Worm (Caenorhabditis elegans) whole organism, L4 larva: ENCODE results near the gene acl-6.

Experiments
- D1046.2 ChIP-seq: fragments of 200-800 bp; sonication (Bioruptor generic); IDR thresholded peaks from 2 replicates; pipeline ENCODE4 v1.3.6; 2022; ENCODE audit warnings: missing genetic modification characterization, missing compliant biosample characterization
- F26F4.8 ChIP-seq: fragments of 200-800 bp; sonication (Bioruptor generic); conservative IDR thresholded peaks from 2 replicates; pipeline ENCODE4 v1.3.6; 2022; ENCODE audit warnings: missing genetic modification characterization, missing compliant biosample characterization
- F37D6.2 ChIP-seq: sonication (generic microtip); optimal IDR thresholded peaks from 2 replicates; lab custom pipeline; 2016; ENCODE audit warnings: mild to moderate bottlenecking, missing genetic modification characterization, missing compliant biosample characterization
- R02D3.7 ChIP-seq: fragments of 150-350 bp; sonication (generic microtip); optimal IDR thresholded peaks from 3 replicates; lab custom pipeline; 2014; ENCODE audit warnings: missing biosample characterization, missing genetic modification characterization
- Y105C5A.15 ChIP-seq: fragments of 200-800 bp; sonication (Bioruptor generic); IDR thresholded peaks from 2 replicates; pipeline ENCODE4 v1.3.6; 2022; ENCODE audit warnings: missing genetic modification characterization, missing compliant biosample characterization
- ZK546.5 ChIP-seq, 2 experiments: sonication (generic microtip); optimal IDR thresholded peaks; 2 replicates each; lab custom pipeline; 2017; ENCODE audit warnings: missing biosample characterization in 2 of 2, missing genetic modification characterization in 2 of 2
- aha-1 ChIP-seq: fragments of 150-350 bp; peaks from one replicate; lab custom pipeline; 2014; ENCODE audit warnings: missing biosample characterization, missing genetic modification characterization
- aly-2 ChIP-seq: sonication (generic microtip); optimal IDR thresholded peaks from 2 replicates; lab custom pipeline; 2018; ENCODE audit warnings: missing biosample characterization, missing genetic modification characterization
- ceh-20 ChIP-seq: fragments of 200-800 bp; sonication (Bioruptor generic); IDR thresholded peaks from 2 replicates; pipeline ENCODE4 v1.3.6; 2022; ENCODE audit warnings: missing genetic modification reagents, missing genetic modification characterization, missing compliant biosample characterization
- ceh-32 ChIP-seq: sonication (generic microtip); optimal IDR thresholded peaks from 2 replicates; lab custom pipeline; 2016; ENCODE audit warnings: mild to moderate bottlenecking, missing genetic modification characterization, missing compliant biosample characterization; ENCODE audit not compliant: poor library complexity
- ceh-82 ChIP-seq: sonication (generic microtip); optimal IDR thresholded peaks from 2 replicates; lab custom pipeline; 2017; ENCODE audit warnings: missing biosample characterization, missing genetic modification characterization
- ctbp-1 ChIP-seq: fragments of 200-800 bp; sonication (Bioruptor generic); IDR thresholded peaks from 2 replicates; pipeline ENCODE4 v1.3.6; 2022; ENCODE audit warnings: missing genetic modification reagents, missing genetic modification characterization, missing compliant biosample characterization
- daf-12 ChIP-seq: fragments of 150-350 bp; optimal IDR thresholded peaks from 2 replicates; lab custom pipeline; 2014; ENCODE audit warnings: missing biosample characterization, missing genetic modification reagents, missing genetic modification characterization
- dmd-8 ChIP-seq: fragments of 200-800 bp; sonication (Bioruptor generic); IDR thresholded peaks from 2 replicates; pipeline ENCODE4 v1.3.6; 2022; ENCODE audit warnings: missing genetic modification characterization, missing compliant biosample characterization
- duxl-1 ChIP-seq: sonication (generic microtip); optimal IDR thresholded peaks from 2 replicates; lab custom pipeline; 2016; ENCODE audit warnings: mild to moderate bottlenecking, missing genetic modification characterization, moderate library complexity, missing compliant biosample characterization; ENCODE audit not compliant: poor library complexity
- dve-1 ChIP-seq: sonication (generic microtip); optimal IDR thresholded peaks from 2 replicates; lab custom pipeline; 2017; ENCODE audit warnings: antibody characterized with exemption, mild to moderate bottlenecking, missing genetic modification characterization, missing compliant biosample characterization; ENCODE audit not compliant: insufficient read depth
- fkh-10 ChIP-seq: fragments of 150-350 bp; optimal IDR thresholded peaks from 2 replicates; lab custom pipeline; 2014; ENCODE audit warnings: missing biosample characterization, missing genetic modification reagents, missing genetic modification characterization
- gei-8 ChIP-seq: fragments of 200-800 bp; sonication (Bioruptor generic); optimal IDR thresholded peaks from 2 replicates; lab custom pipeline; 2018; ENCODE audit warnings: mild to moderate bottlenecking, missing genetic modification characterization, missing compliant biosample characterization
- hmg-1.1 ChIP-seq: fragments of 200-800 bp; sonication (Bioruptor generic); IDR thresholded peaks from 2 replicates; pipeline ENCODE4 v1.3.6; 2022; ENCODE audit warnings: missing genetic modification reagents, missing genetic modification characterization, missing compliant biosample characterization
- lim-7 ChIP-seq: fragments of 200-800 bp; sonication (Bioruptor generic); IDR thresholded peaks from 2 replicates; pipeline ENCODE4 v1.3.6; 2022; ENCODE audit warnings: missing genetic modification characterization, missing compliant biosample characterization
- lin-1 ChIP-seq: fragments of 200-800 bp; sonication (Bioruptor generic); IDR thresholded peaks from 2 replicates; pipeline ENCODE4 v1.3.6; 2022; ENCODE audit warnings: missing genetic modification reagents, missing genetic modification characterization, missing compliant biosample characterization
- lin-13 ChIP-seq: fragments of 150-350 bp; optimal IDR thresholded peaks from 2 replicates; lab custom pipeline; 2014; ENCODE audit warnings: missing biosample characterization, missing genetic modification reagents, missing genetic modification characterization
- lin-15B ChIP-seq: fragments of 150-350 bp; sonication (generic microtip); optimal IDR thresholded peaks from 3 replicates; lab custom pipeline; 2014; ENCODE audit warnings: missing biosample characterization, missing genetic modification characterization
- mdl-1 ChIP-seq, 2 experiments: fragments of 150-350 bp in 1 of 2; sonication (generic microtip) in 1 of 2; optimal IDR thresholded peaks; 2 replicates each; lab custom pipeline; 2014 to 2017; ENCODE audit warnings: missing biosample characterization in 2 of 2, missing genetic modification characterization in 2 of 2
- mdt-29 ChIP-seq: fragments of 200-800 bp; sonication (Bioruptor generic); IDR thresholded peaks from 2 replicates; pipeline ENCODE4 v1.3.6; 2022; ENCODE audit warnings: missing genetic modification reagents, missing genetic modification characterization, missing compliant biosample characterization
- mep-1 ChIP-seq: fragments of 150-350 bp; sonication (generic microtip); optimal IDR thresholded peaks from 3 replicates; lab custom pipeline; 2014; ENCODE audit warnings: missing biosample characterization, missing genetic modification characterization
- mxl-2 ChIP-seq: fragments of 200-800 bp; sonication (Bioruptor generic); conservative IDR thresholded peaks from 2 replicates; pipeline ENCODE4 v1.3.6; 2022; ENCODE audit warnings: missing genetic modification reagents, missing genetic modification characterization, missing compliant biosample characterization
- mxl-3 ChIP-seq: fragments of 200-800 bp; sonication (Bioruptor generic); optimal IDR thresholded peaks from 2 replicates; lab custom pipeline; 2018; ENCODE audit warnings: mild to moderate bottlenecking, missing genetic modification characterization, missing compliant biosample characterization
- nhr-10 ChIP-seq: fragments of 150-350 bp; optimal IDR thresholded peaks from 2 replicates; lab custom pipeline; 2014; ENCODE audit warnings: missing biosample characterization, missing genetic modification characterization
- nhr-237 ChIP-seq: sonication (generic microtip); optimal IDR thresholded peaks from 2 replicates; lab custom pipeline; 2017; ENCODE audit warnings: missing biosample characterization, missing genetic modification characterization
- nhr-6 ChIP-seq: fragments of 150-350 bp; optimal IDR thresholded peaks from 2 replicates; lab custom pipeline; 2014; ENCODE audit warnings: missing biosample characterization, missing genetic modification characterization
- nhr-76 ChIP-seq: fragments of 150-350 bp; optimal IDR thresholded peaks from 2 replicates; lab custom pipeline; 2014; ENCODE audit warnings: missing biosample characterization, missing genetic modification characterization
- pha-4 ChIP-seq, 2 experiments: fragments of 150-350 bp in 1 of 2; fragments of 200-800 bp in 1 of 2; sonication (Bioruptor generic) in 1 of 2; IDR thresholded peaks in 1 of 2; optimal IDR thresholded peaks in 1 of 2; 2 replicates each; pipeline versions ENCODE4 v1.3.6 to Lab custom; 2014 to 2022; ENCODE audit warnings: missing genetic modification characterization in 2 of 2, missing genetic modification reagents in 2 of 2, missing biosample characterization in 1 of 2, missing compliant biosample characterization in 1 of 2
- php-3 ChIP-seq: fragments of 200-800 bp; sonication (Bioruptor generic); IDR thresholded peaks from 2 replicates; pipeline ENCODE4 v1.3.6; 2022; ENCODE audit warnings: missing genetic modification reagents, missing genetic modification characterization, missing compliant biosample characterization
- sdz-12 ChIP-seq: fragments of 200-800 bp; sonication (Bioruptor generic); optimal IDR thresholded peaks from 2 replicates; lab custom pipeline; 2018; ENCODE audit warnings: mild to moderate bottlenecking, missing genetic modification characterization, missing compliant biosample characterization
- snpc-1.2 ChIP-seq: fragments of 200-800 bp; sonication (Bioruptor generic); IDR thresholded peaks from 2 replicates; pipeline ENCODE4 v1.3.6; 2022; ENCODE audit warnings: missing genetic modification reagents, missing genetic modification characterization, missing compliant biosample characterization
- tra-1 ChIP-seq: fragments of 200-800 bp; sonication (Bioruptor generic); IDR thresholded peaks from 2 replicates; pipeline ENCODE4 v1.3.6; 2022; ENCODE audit warnings: missing genetic modification reagents, missing genetic modification characterization, missing compliant biosample characterization
- unc-130 ChIP-seq: sonication (generic microtip); optimal IDR thresholded peaks from 2 replicates; lab custom pipeline; 2016; ENCODE audit warnings: missing genetic modification reagents, missing genetic modification characterization, missing compliant biosample characterization
- unc-39 ChIP-seq: sonication (generic microtip); optimal IDR thresholded peaks from 2 replicates; lab custom pipeline; 2017; ENCODE audit warnings: missing biosample characterization, missing genetic modification characterization
- unc-62 ChIP-seq, 3 experiments: fragments of 150-350 bp in 1 of 3; sonication (generic microtip); optimal IDR thresholded peaks in 2 of 3; peaks in 1 of 3; 1 replicate in 1 of 3; 2 replicates in 2 of 3; lab custom pipeline; 2014 to 2017; ENCODE audit warnings: missing biosample characterization in 3 of 3, missing genetic modification characterization in 3 of 3, missing genetic modification reagents in 3 of 3, missing genotype in 1 of 3
- zag-1 ChIP-seq: fragments of 150-350 bp; optimal IDR thresholded peaks from 2 replicates; lab custom pipeline; 2014; ENCODE audit warnings: missing biosample characterization, missing genetic modification characterization
- zip-2 ChIP-seq: fragments of 150-350 bp; optimal IDR thresholded peaks from 2 replicates; lab custom pipeline; 2014; ENCODE audit warnings: missing biosample characterization, missing genetic modification characterization

Gene acl-6

DNA sequence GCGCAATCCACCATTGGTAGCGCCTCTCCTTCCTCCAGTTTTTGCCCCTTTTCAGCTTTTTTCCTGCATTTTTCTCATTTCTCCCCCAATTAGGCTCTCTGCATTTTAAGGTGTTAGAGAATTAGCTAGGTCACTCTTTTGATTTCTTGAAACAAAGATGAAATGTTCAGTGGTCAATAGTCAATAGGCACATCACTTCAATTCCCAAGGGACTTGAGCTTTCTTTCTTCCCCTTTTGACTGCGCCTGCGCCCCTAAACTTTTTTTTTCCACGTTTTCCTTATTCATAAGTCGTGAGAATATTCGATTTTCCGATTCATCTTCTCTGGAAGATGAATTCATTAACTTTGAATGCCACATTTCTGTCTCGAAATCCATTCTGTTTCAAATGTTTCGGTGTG, 29.2 kb upstream of the acl-6 start:
- TF ChIP-seq nhr-237 (tag; lab: Kevin White, UChicago): no peak
- peak; percentile 73 for TF ChIP-seq aha-1 (tag; lab: Kevin White, UChicago)

DNA sequence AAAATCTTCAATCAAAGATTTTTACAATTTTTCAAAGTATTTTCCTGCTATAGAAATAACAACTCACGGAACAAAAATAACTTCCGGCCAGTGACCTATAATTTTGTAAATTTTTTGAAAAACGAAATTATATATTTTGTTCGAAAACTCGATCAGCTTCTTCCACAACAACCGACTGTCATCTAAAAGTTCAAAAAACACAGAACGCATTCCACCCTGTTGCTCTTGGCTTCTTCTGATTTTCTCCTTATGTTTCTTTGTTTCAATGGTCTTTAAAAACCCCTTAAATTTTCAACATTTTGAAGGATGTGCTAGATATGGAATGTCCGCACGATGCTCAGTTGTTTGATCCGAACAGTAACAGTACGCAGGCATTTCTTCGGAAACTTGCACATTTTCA, 28.1 kb upstream of the acl-6 start, which contains the start of gene dmsr-7:
dmsr-7 (plus strand) TSS at position 301 of the 400 bp plus-strand sequence.
- TF ChIP-seq mxl-2 (GFP tag; lab: Robert Waterston, UW) (no peak), R02D3.7 (tag; lab: Kevin White, UChicago) (no peak), dmd-8 (no peak), aly-2 (no peak), zip-2 (tag; lab: Kevin White, UChicago) (no peak), ZK546.5 (tag; optimal IDR thresholded peaks at IDR 0.05; lab: Kevin White, UChicago) (no peak), daf-12 (tag; lab: Kevin White, UChicago) (no peak), F26F4.8 (GFP tag; lab: Robert Waterston, UW) (no peak), lim-7 (GFP tag; lab: Robert Waterston, UW) (no peak), aha-1 (tag; lab: Kevin White, UChicago) (no peak), lin-15B (tag; lab: Kevin White, UChicago) (no peak), nhr-10 (tag; lab: Kevin White, UChicago) (no peak), D1046.2 (GFP tag; lab: Robert Waterston, UW) (no peak), hmg-1.1 (GFP tag; lab: Robert Waterston, UW) (no peak), nhr-237 (tag; lab: Kevin White, UChicago) (no peak), nhr-76 (tag; lab: Kevin White, UChicago) (no peak), mep-1 (tag; lab: Kevin White, UChicago) (no peak)

DNA sequence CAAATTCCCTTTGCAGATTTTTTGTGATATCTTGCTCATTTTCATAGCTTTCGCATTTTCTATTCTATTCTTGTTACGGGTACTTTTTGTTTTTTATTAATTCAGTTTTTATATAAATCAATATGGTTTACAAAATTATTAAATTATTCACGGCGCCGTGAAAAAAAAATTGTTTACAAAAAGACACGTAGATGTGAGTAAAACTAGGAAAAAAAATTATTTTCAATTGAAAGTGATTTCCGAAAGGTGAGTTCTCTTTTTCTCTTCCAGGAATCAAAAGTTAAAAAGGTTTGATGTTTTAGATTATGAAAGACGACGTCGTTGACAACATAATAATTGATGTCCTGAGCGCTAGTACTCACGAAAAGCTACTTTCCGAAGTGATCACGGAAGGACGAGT, 25.0 kb upstream of the acl-6 start, which contains the start of gene C25A6.1:
C25A6.1 (plus strand) TSS at position 301 of the 400 bp plus-strand sequence.
- TF ChIP-seq pha-4 (GFP tag; IDR thresholded peaks at IDR 0.05; lab: Robert Waterston, UW): no peak
- no peak for TF ChIP-seq pha-4 (tag; optimal IDR thresholded peaks at IDR 0.05; lab: Kevin White, UChicago)
- no peak for TF ChIP-seq unc-130 (GFP tag; lab: Kevin White, UChicago)
- TF ChIP-seq nhr-237 (tag; lab: Kevin White, UChicago): no peak

DNA sequence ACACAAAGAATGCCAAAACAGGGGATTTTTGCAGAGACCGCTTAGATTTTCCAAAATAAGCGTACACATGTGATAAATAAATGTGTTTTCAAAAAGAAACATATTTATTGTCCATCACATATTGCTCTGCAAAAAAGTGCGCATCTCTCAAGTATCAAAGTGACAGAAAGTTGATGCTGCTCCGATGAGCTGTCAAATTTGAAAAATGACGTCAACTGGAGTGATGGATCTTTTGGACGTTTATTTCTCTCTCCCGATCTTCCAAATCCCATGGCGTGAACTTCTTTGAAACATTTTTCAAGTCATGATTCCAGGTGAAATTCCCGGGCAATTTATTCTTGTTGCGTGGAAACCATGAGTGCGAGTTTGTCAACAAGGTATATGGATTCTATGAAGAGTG, 24.3 kb upstream of the acl-6 start:
- peak in 1 of 2 experiments; percentile 99 for TF ChIP-seq unc-62 (GFP tag; optimal IDR thresholded peaks at IDR 0.05 in 1 of 2; lab: Kevin White, UChicago)
- TF ChIP-seq unc-62 (tag; optimal IDR thresholded peaks at IDR 0.05; lab: Kevin White, UChicago): no peak
- TF ChIP-seq duxl-1 (tag; lab: Kevin White, UChicago): no peak
- peak; percentile 64; the same call in 1 of the 2 replicates for TF ChIP-seq ceh-20 (GFP tag; lab: Robert Waterston, UW)
- TF ChIP-seq lin-1 (GFP tag; lab: Robert Waterston, UW): no peak
- TF ChIP-seq fkh-10: no peak
- TF ChIP-seq, all 104 proteins: peak for 2

ce11 chrV:5410679-5411078, 22.5 kb upstream of the acl-6 start, which contains the start of gene F08F3.4:
Gene F08F3.4, plus strand, starts transcription at chrV:5410955.
- TF ChIP-seq php-3 (no peak), lin-13 (GFP tag; lab: Kevin White, UChicago) (no peak), Y105C5A.15 (GFP tag; lab: Robert Waterston, UW) (no peak), mdt-29 (GFP tag; lab: Robert Waterston, UW) (no peak), ceh-32 (no peak), lin-1 (GFP tag; lab: Robert Waterston, UW) (0 out of 2 replicates have a peak, but pooled peaks have one; percentile 26), zag-1 (tag; lab: Kevin White, UChicago) (no peak), ceh-82 (tag; lab: Kevin White, UChicago) (no peak), nhr-237 (tag; lab: Kevin White, UChicago) (no peak), tra-1 (GFP tag; lab: Robert Waterston, UW) (peak; percentile 28; the same call in 1 of the 2 replicates), gei-8 (peak; percentile 55), R02D3.7 (tag; lab: Kevin White, UChicago) (no peak), mdl-1 (tag; optimal IDR thresholded peaks at IDR 0.05; lab: Kevin White, UChicago) (peak in 1 of 2 experiments; percentile 43), mxl-3 (peak; percentile 96), snpc-1.2 (GFP tag; lab: Robert Waterston, UW) (no peak), sdz-12 (GFP tag; lab: Kevin White, UChicago) (no peak), unc-39 (tag; lab: Kevin White, UChicago) (no peak), F37D6.2 (tag; lab: Kevin White, UChicago) (no peak), nhr-6 (no peak), ctbp-1 (GFP tag; lab: Robert Waterston, UW) (0 out of 2 replicates have a peak, but pooled peaks have one; percentile 26), ceh-20 (GFP tag; lab: Robert Waterston, UW) (0 out of 2 replicates have a peak, but pooled peaks have one; percentile 38), dve-1 (tag; lab: Kevin White, UChicago) (no peak), mep-1 (tag; lab: Kevin White, UChicago) (no peak), aha-1 (tag; lab: Kevin White, UChicago) (no peak)
